Fruit fly (Drosophila melanogaster) whole organism, embryonic: ENCODE measurements around the gene CG34001.

Experiments
- Adf1 ChIP-seq: fragments of 200-800 bp; sonication (Bioruptor generic); IDR thresholded peaks from 2 replicates; pipeline ENCODE4 v1.3.6; 2022; ENCODE audit warnings: missing biosample characterization, missing genetic modification characterization
- Atf3 ChIP-seq: fragments of 200-800 bp; sonication (Bioruptor generic); optimal IDR thresholded peaks from 3 replicates; lab custom pipeline; 2016; ENCODE audit warnings: missing biosample characterization, missing genetic modification characterization
- CG10267 ChIP-seq: fragments of 200-800 bp; sonication (Bioruptor generic); optimal IDR thresholded peaks from 2 replicates; lab custom pipeline; 2018; ENCODE audit warnings: missing biosample characterization, mild to moderate bottlenecking, missing genetic modification characterization, moderate library complexity
- CG10431 ChIP-seq: fragments of 200-800 bp; sonication (Bioruptor generic); optimal IDR thresholded peaks from 3 replicates; lab custom pipeline; 2018; ENCODE audit warnings: missing biosample characterization, mild to moderate bottlenecking, missing genetic modification characterization
- CG11093 ChIP-seq: fragments of 200-800 bp; sonication (Bioruptor generic); IDR thresholded peaks from 3 replicates; pipeline ENCODE4 v1.3.6; 2022; ENCODE audit warnings: missing biosample characterization, missing genetic modification characterization
- CG12071 ChIP-seq: fragments of 200-800 bp; sonication (Bioruptor generic); optimal IDR thresholded peaks from 3 replicates; lab custom pipeline; 2018; ENCODE audit warnings: missing biosample characterization, mild to moderate bottlenecking, missing genetic modification characterization
- CG12219 ChIP-seq: fragments of 200-800 bp; sonication (Bioruptor generic); optimal IDR thresholded peaks from 3 replicates; lab custom pipeline; 2018; ENCODE audit warnings: missing biosample characterization, mild to moderate bottlenecking, missing genetic modification characterization
- CG12744 ChIP-seq: fragments of 200-800 bp; sonication (Bioruptor generic); optimal IDR thresholded peaks from 2 replicates; lab custom pipeline; 2016; ENCODE audit warnings: missing biosample characterization, missing genetic modification characterization
- CG13775 ChIP-seq: fragments of 200-800 bp; sonication (Bioruptor generic); optimal IDR thresholded peaks from 3 replicates; lab custom pipeline; 2017; ENCODE audit warnings: missing biosample characterization, mild to moderate bottlenecking, missing genetic modification characterization
- CG14667 ChIP-seq: fragments of 200-800 bp; sonication (Bioruptor generic); IDR thresholded peaks from 2 replicates; pipeline ENCODE4 v1.3.6; 2022; ENCODE audit warnings: missing biosample characterization, missing genetic modification characterization
- CG14860 ChIP-seq: fragments of 200-800 bp; sonication (Bioruptor generic); IDR thresholded peaks from 3 replicates; pipeline ENCODE4 v1.3.6; 2022; ENCODE audit warnings: missing biosample characterization, missing genetic modification characterization; ENCODE audit not compliant: partially characterized antibody
- CG16779 ChIP-seq: fragments of 200-800 bp; sonication (Bioruptor generic); IDR thresholded peaks from 2 replicates; pipeline ENCODE4 v1.3.6; 2022; ENCODE audit warnings: missing biosample characterization, missing genetic modification characterization
- CG17186 ChIP-seq: fragments of 200-800 bp; sonication (Bioruptor generic); optimal IDR thresholded peaks from 3 replicates; lab custom pipeline; 2017; ENCODE audit warnings: missing biosample characterization, missing genetic modification reagents, missing genetic modification characterization
- CG18262 ChIP-seq: fragments of 200-800 bp; optimal IDR thresholded peaks from 3 replicates; lab custom pipeline; 2019; ENCODE audit warnings: missing biosample characterization, mild to moderate bottlenecking, missing genetic modification characterization, moderate library complexity
- CG2129 ChIP-seq: fragments of 200-800 bp; sonication (Bioruptor generic); IDR thresholded peaks from 2 replicates; pipeline ENCODE4 v1.3.6; 2022; ENCODE audit warnings: missing biosample characterization, missing genetic modification characterization; ENCODE audit not compliant: partially characterized antibody
- CG31365 ChIP-seq: fragments of 200-800 bp; sonication (Bioruptor generic); optimal IDR thresholded peaks from 2 replicates; lab custom pipeline; 2018; ENCODE audit warnings: missing biosample characterization, mild to moderate bottlenecking, missing genetic modification characterization
- CG3726 ChIP-seq: fragments of 200-800 bp; sonication (Bioruptor generic); IDR thresholded peaks from 3 replicates; pipeline ENCODE4, ENCODE4 v1.3.6; 2022; ENCODE audit warnings: missing biosample characterization, missing genetic modification characterization
- CG3995 ChIP-seq: fragments of 200-800 bp; sonication (Bioruptor generic); optimal IDR thresholded peaks from 3 replicates; lab custom pipeline; 2016; ENCODE audit warnings: missing biosample characterization, missing genetic modification characterization
- CG4360 ChIP-seq: fragments of 200-800 bp; sonication (Bioruptor generic); IDR thresholded peaks from 2 replicates; pipeline ENCODE4 v1.3.6; 2022; ENCODE audit warnings: missing biosample characterization, missing genetic modification characterization
- CG8478 ChIP-seq: fragments of >200 bp; optimal IDR thresholded peaks from 2 replicates; lab custom pipeline; 2018
- Dek ChIP-seq: fragments of 200-800 bp; sonication (Bioruptor generic); optimal IDR thresholded peaks from 3 replicates; lab custom pipeline; 2019; ENCODE audit warnings: missing biosample characterization, mild to moderate bottlenecking, missing genetic modification characterization, moderate library complexity
- Dp ChIP-seq: fragments of 200-800 bp; sonication (Bioruptor generic); optimal IDR thresholded peaks from 2 replicates; lab custom pipeline; 2018; ENCODE audit warnings: missing biosample characterization, mild to moderate bottlenecking, missing genetic modification characterization, moderate library complexity
- Ets65A ChIP-seq: fragments of 200-800 bp; sonication (Bioruptor generic); peaks from one replicate; lab custom pipeline; 2016; ENCODE audit warnings: missing biosample characterization, missing genetic modification characterization
- Hmx ChIP-seq: fragments of 200-800 bp; sonication (Bioruptor generic); optimal IDR thresholded peaks from 2 replicates; lab custom pipeline; 2016; ENCODE audit warnings: missing biosample characterization, missing genetic modification characterization
- Lhr ChIP-seq: fragments of 200-800 bp; sonication (Bioruptor generic); optimal IDR thresholded peaks from 3 replicates; lab custom pipeline; 2017; ENCODE audit warnings: mild to moderate bottlenecking, missing biosample characterization, missing genetic modification reagents, missing genetic modification characterization
- Med ChIP-seq: fragments of 200-800 bp; sonication (Bioruptor generic); peaks from one replicate; lab custom pipeline; 2016; ENCODE audit warnings: missing biosample characterization, missing genetic modification characterization, mild to moderate bottlenecking, inconsistent platforms, moderate library complexity
- Six4 ChIP-seq: fragments of 200-800 bp; sonication (Bioruptor generic); optimal IDR thresholded peaks from 2 replicates; lab custom pipeline; 2016; ENCODE audit warnings: missing biosample characterization, missing genetic modification characterization
- Sry-β ChIP-seq: fragments of 200-800 bp; sonication (Bioruptor generic); optimal IDR thresholded peaks from 2 replicates; lab custom pipeline; 2018; ENCODE audit warnings: missing biosample characterization, mild to moderate bottlenecking, missing genetic modification characterization, moderate library complexity
- YL-1 ChIP-seq: fragments of 200-800 bp; sonication (Bioruptor generic); optimal IDR thresholded peaks from 3 replicates; lab custom pipeline; 2017; ENCODE audit warnings: missing biosample characterization, mild to moderate bottlenecking, missing genetic modification characterization
- abd-A ChIP-seq: fragments of 200-800 bp; sonication (Bioruptor generic); optimal IDR thresholded peaks from 3 replicates; lab custom pipeline; 2019; ENCODE audit warnings: missing biosample characterization, mild to moderate bottlenecking, missing genetic modification characterization, moderate library complexity
- amos ChIP-seq: fragments of 200-800 bp; sonication (Bioruptor generic); IDR thresholded peaks from 2 replicates; pipeline ENCODE4 v1.3.6; 2022; ENCODE audit warnings: missing biosample characterization, missing genetic modification characterization; ENCODE audit not compliant: partially characterized antibody
- ato ChIP-seq: fragments of 200-800 bp; sonication (Bioruptor generic); IDR thresholded peaks from 2 replicates; pipeline ENCODE4 v1.3.6; 2022; ENCODE audit warnings: missing biosample characterization, missing genetic modification characterization; ENCODE audit not compliant: partially characterized antibody
- bigmax ChIP-seq: fragments of 200-800 bp; sonication (Bioruptor generic); optimal IDR thresholded peaks from 2 replicates; lab custom pipeline; 2018; ENCODE audit warnings: missing biosample characterization, mild to moderate bottlenecking, missing genetic modification characterization
- bowl ChIP-seq: fragments of 200-800 bp; sonication (Bioruptor generic); IDR thresholded peaks from 2 replicates; pipeline ENCODE4 v1.3.6; 2022; ENCODE audit warnings: missing biosample characterization, missing genetic modification characterization
- br ChIP-seq: fragments of >200 bp; optimal IDR thresholded peaks from 2 replicates; lab custom pipeline; 2017
- chm ChIP-seq: fragments of 200-800 bp; sonication (Bioruptor generic); IDR thresholded peaks from 2 replicates; pipeline ENCODE4 v1.3.6; 2022; ENCODE audit warnings: missing biosample characterization, missing genetic modification characterization
- esg ChIP-seq: fragments of 200-800 bp; sonication (Bioruptor generic); conservative IDR thresholded peaks from 2 replicates; pipeline ENCODE4 v1.3.6; 2022; ENCODE audit warnings: missing biosample characterization, missing genetic modification characterization
- eve ChIP-seq, 2 experiments: fragments of >200 bp; optimal IDR thresholded peaks; 2 replicates each; lab custom pipeline; 2017; ENCODE audit warnings: missing biosample characterization in 2 of 2, missing genetic modification characterization in 2 of 2
- gce ChIP-seq: fragments of 200-800 bp; sonication (Bioruptor generic); IDR thresholded peaks from 3 replicates; pipeline ENCODE4 v1.3.6; 2022; ENCODE audit warnings: missing biosample characterization, missing genetic modification characterization
- gro ChIP-seq: fragments of 200-800 bp; sonication (Bioruptor generic); optimal IDR thresholded peaks from 2 replicates; lab custom pipeline; 2016; ENCODE audit warnings: missing biosample characterization, missing genetic modification characterization
- hkb ChIP-seq, 2 experiments: fragments of 200-800 bp in 1 of 2; fragments of >200 bp in 1 of 2; sonication (Bioruptor generic) in 1 of 2; IDR thresholded peaks in 1 of 2; optimal IDR thresholded peaks in 1 of 2; 2 replicates each; pipeline versions ENCODE4 v1.3.6 to Lab custom; 2017 to 2022; ENCODE audit warnings: missing biosample characterization in 1 of 2, missing genetic modification characterization in 1 of 2
- lbe ChIP-seq: fragments of 200-800 bp; sonication (Bioruptor generic); optimal IDR thresholded peaks from 2 replicates; lab custom pipeline; 2016; ENCODE audit warnings: missing biosample characterization, mild to moderate bottlenecking, missing genetic modification characterization
- mirr ChIP-seq: fragments of 200-800 bp; sonication (Bioruptor generic); optimal IDR thresholded peaks from 3 replicates; lab custom pipeline; 2018; ENCODE audit warnings: missing biosample characterization, mild to moderate bottlenecking, missing genetic modification characterization
- pum ChIP-seq: fragments of 200-800 bp; sonication (Bioruptor generic); optimal IDR thresholded peaks from 2 replicates; lab custom pipeline; 2016; ENCODE audit warnings: missing biosample characterization, missing genetic modification characterization
- ro ChIP-seq: fragments of 200-800 bp; sonication (Bioruptor generic); IDR thresholded peaks from 2 replicates; pipeline ENCODE4 v1.3.6; 2022; ENCODE audit warnings: missing biosample characterization, missing genetic modification characterization
- sd ChIP-seq: fragments of 200-800 bp; sonication (Bioruptor generic); optimal IDR thresholded peaks from 3 replicates; lab custom pipeline; 2018; ENCODE audit warnings: missing biosample characterization, mild to moderate bottlenecking, missing genetic modification characterization, moderate library complexity
- sim ChIP-seq: fragments of 200-800 bp; sonication (Bioruptor generic); IDR thresholded peaks from 2 replicates; pipeline ENCODE4 v1.3.6; 2022; ENCODE audit warnings: missing biosample characterization, missing genetic modification characterization
- sqz ChIP-seq: fragments of 200-800 bp; sonication (Bioruptor generic); optimal IDR thresholded peaks from 3 replicates; lab custom pipeline; 2018; ENCODE audit warnings: missing biosample characterization, mild to moderate bottlenecking, missing genetic modification characterization
- stc ChIP-seq: fragments of 200-800 bp; sonication (Bioruptor generic); IDR thresholded peaks from 2 replicates; pipeline ENCODE4 v1.3.6; 2022; ENCODE audit warnings: missing biosample characterization, missing genetic modification characterization
- tup ChIP-seq: fragments of 200-800 bp; sonication (Bioruptor generic); optimal IDR thresholded peaks from 2 replicates; lab custom pipeline; 2016; ENCODE audit warnings: missing biosample characterization, mild to moderate bottlenecking, missing genetic modification characterization, moderate library complexity
- unc-4 ChIP-seq: fragments of 200-800 bp; sonication (Bioruptor generic); IDR thresholded peaks from 2 replicates; pipeline ENCODE4 v1.3.6; 2022; ENCODE audit warnings: missing biosample characterization, missing genetic modification characterization; ENCODE audit not compliant: partially characterized antibody
- zfh2 ChIP-seq: fragments of 200-800 bp; sonication (Bioruptor generic); optimal IDR thresholded peaks from 2 replicates; lab custom pipeline; 2016; ENCODE audit warnings: missing biosample characterization, missing genetic modification characterization

CG34001 gene

DNA sequence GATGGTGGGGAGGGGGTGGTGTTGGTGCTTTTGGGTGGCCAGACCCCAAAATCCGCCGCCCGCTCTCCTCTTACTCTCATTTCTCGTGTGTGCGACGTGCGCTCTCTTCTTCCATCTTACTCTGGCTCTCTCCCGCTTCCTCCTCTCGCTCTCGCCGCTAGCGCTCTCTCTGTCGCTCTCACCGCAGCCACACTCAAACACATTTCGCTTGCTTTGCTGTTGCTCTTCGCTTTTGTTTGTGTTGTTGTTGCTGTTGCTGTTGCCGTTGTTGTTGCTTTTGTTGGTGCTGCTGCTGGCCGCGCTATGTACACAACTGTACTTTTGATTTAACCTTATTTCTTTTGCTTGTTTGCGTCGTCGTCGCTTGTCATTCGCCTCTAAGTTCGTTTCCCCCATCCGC, 50.9 kb downstream of the CG34001 start (continued):
- no peak for TF ChIP-seq eve (GFP tag; optimal IDR thresholded peaks at IDR 0.05; lab: Kevin White, UChicago)
- TF ChIP-seq mirr (GFP tag; lab: Kevin White, UChicago): no peak
- no peak for TF ChIP-seq br (lab: Kevin White, UChicago)
- TF ChIP-seq lbe: peak; percentile 20
- no peak for TF ChIP-seq hkb (optimal IDR thresholded peaks at IDR 0.05; lab: Kevin White, UChicago)
- peak; percentile 45; the same call in 1 of the 2 replicates for TF ChIP-seq hkb (GFP tag; IDR thresholded peaks at IDR 0.05; lab: Robert Waterston, UW)
- TF ChIP-seq gro (GFP tag; lab: Kevin White, UChicago): no peak
- no peak for TF ChIP-seq CG31365 (tag; lab: Kevin White, UChicago)
- peak; percentile 84 for TF ChIP-seq Med (GFP tag; lab: Kevin White, UChicago)
- no peak for TF ChIP-seq CG12071 (GFP tag; lab: Kevin White, UChicago)
- no peak for TF ChIP-seq stc (GFP tag; lab: Robert Waterston, UW)
- TF ChIP-seq CG16779 (GFP tag; lab: Robert Waterston, UW): 0 out of 2 replicates have a peak, but pooled peaks have one; percentile 56
- TF ChIP-seq Lhr (GFP tag; lab: Kevin White, UChicago): no peak
- TF ChIP-seq sqz: no peak
- TF ChIP-seq bigmax (GFP tag; lab: Kevin White, UChicago): peak; percentile 9
- 0 out of 2 replicates have a peak, but pooled peaks have one; percentile 32 for TF ChIP-seq unc-4 (GFP tag; lab: Robert Waterston, UW)
- no peak for TF ChIP-seq Hmx
- TF ChIP-seq CG10267 (tag; lab: Kevin White, UChicago): no peak
- no peak for TF ChIP-seq Dp (GFP tag; lab: Kevin White, UChicago)
- no peak for TF ChIP-seq CG2129
- TF ChIP-seq esg (GFP tag; lab: Robert Waterston, UW): no peak
- no peak for TF ChIP-seq Atf3 (GFP tag; lab: Kevin White, UChicago)
- no peak for TF ChIP-seq amos
- TF ChIP-seq CG3726 (GFP tag; lab: Robert Waterston, UW): no peak
- TF ChIP-seq CG4360: peak; percentile 99
- TF ChIP-seq gce: no peak
- TF ChIP-seq Six4: no peak
- TF ChIP-seq CG17186 (GFP tag; lab: Kevin White, UChicago): no peak
- TF ChIP-seq CG11093 (GFP tag; lab: Robert Waterston, UW): no peak
- TF ChIP-seq CG13775: no peak
- peak; percentile 3 for TF ChIP-seq abd-A (tag; lab: Kevin White, UChicago)
- TF ChIP-seq CG12219 (GFP tag; lab: Kevin White, UChicago): no peak
- TF ChIP-seq CG14667 (GFP tag; lab: Robert Waterston, UW): no peak
- no peak for TF ChIP-seq YL-1 (GFP tag; lab: Kevin White, UChicago)
- TF ChIP-seq CG8478: no peak
- no peak for TF ChIP-seq bowl (GFP tag; lab: Robert Waterston, UW)
- TF ChIP-seq tup: no peak
- TF ChIP-seq Sry-β (GFP tag; lab: Kevin White, UChicago): no peak
- no peak for TF ChIP-seq ro (GFP tag; lab: Robert Waterston, UW)
- TF ChIP-seq Ets65A (GFP tag; lab: Kevin White, UChicago): no peak
- no peak for TF ChIP-seq CG10431
- peak; percentile 10; the same call in 1 of the 2 replicates for TF ChIP-seq ato (GFP tag; lab: Robert Waterston, UW)
- no peak for TF ChIP-seq pum
- no peak for TF ChIP-seq CG12744 (GFP tag; lab: Kevin White, UChicago)
- TF ChIP-seq Adf1 (GFP tag; lab: Robert Waterston, UW): peak; percentile 64; the same call in 1 of the 2 replicates
- TF ChIP-seq zfh2: no peak
- no peak for TF ChIP-seq CG3995 (GFP tag; lab: Kevin White, UChicago)
- TF ChIP-seq sd (tag; lab: Kevin White, UChicago): no peak
- no peak for TF ChIP-seq Dek (tag; lab: Kevin White, UChicago)
- no peak for TF ChIP-seq sim (GFP tag; lab: Robert Waterston, UW)
- peak; percentile 69; the same call in 1 of the 2 replicates for TF ChIP-seq chm (GFP tag; lab: Robert Waterston, UW)
- TF ChIP-seq CG18262 (tag; lab: Kevin White, UChicago): no peak
- TF ChIP-seq CG14860 (GFP tag; lab: Robert Waterston, UW): no peak
